Worm (Caenorhabditis elegans) whole organism, L3 larva: ENCODE data around the gene F47F2.1.

ENCODE experiments used
- aly-2 ChIP-seq: fragments of 150-350 bp; optimal IDR thresholded peaks from 2 replicates; lab custom pipeline; 2014; ENCODE audit warnings: missing biosample characterization, missing genetic modification characterization
- ceh-16 ChIP-seq: sonication (generic microtip); optimal IDR thresholded peaks from 2 replicates; lab custom pipeline; 2017; ENCODE audit warnings: missing biosample characterization, missing genetic modification characterization
- ceh-9 ChIP-seq: sonication (generic microtip); optimal IDR thresholded peaks from 2 replicates; lab custom pipeline; 2018; ENCODE audit warnings: missing biosample characterization, missing genetic modification characterization
- egl-27 ChIP-seq: sonication (generic microtip); optimal IDR thresholded peaks from 4 replicates; lab custom pipeline; 2017; ENCODE audit warnings: missing biosample characterization, missing genetic modification reagents, missing genetic modification characterization
- egl-5 ChIP-seq: fragments of 150-350 bp; optimal IDR thresholded peaks from 2 replicates; lab custom pipeline; 2017; ENCODE audit warnings: missing biosample characterization, missing genetic modification reagents, missing genetic modification characterization, inconsistent platforms
- eor-1 ChIP-seq, 2 experiments: fragments of 150-350 bp; optimal IDR thresholded peaks; 2 replicates each; lab custom pipeline; 2014 to 2018; ENCODE audit warnings: missing biosample characterization in 2 of 2, missing genetic modification characterization in 2 of 2
- fkh-2 ChIP-seq: fragments of 150-350 bp; optimal IDR thresholded peaks from 2 replicates; lab custom pipeline; 2014; ENCODE audit warnings: missing biosample characterization, missing genetic modification reagents, missing genetic modification characterization
- jun-1 ChIP-seq: fragments of 150-350 bp; optimal IDR thresholded peaks from 2 replicates; lab custom pipeline; 2014; ENCODE audit warnings: missing biosample characterization, missing genetic modification reagents, missing genetic modification characterization
- lin-39 ChIP-seq: fragments of 150-350 bp; optimal IDR thresholded peaks from 2 replicates; lab custom pipeline; 2018; ENCODE audit warnings: missing biosample characterization, missing genetic modification reagents, missing genetic modification characterization
- lsy-12 ChIP-seq: sonication (generic microtip); optimal IDR thresholded peaks from 2 replicates; lab custom pipeline; 2016; ENCODE audit warnings: mild to moderate bottlenecking, missing genetic modification characterization, missing compliant biosample characterization
- nfya-1 ChIP-seq: sonication (generic microtip); optimal IDR thresholded peaks from 2 replicates; lab custom pipeline; 2017; ENCODE audit warnings: missing genetic modification characterization, mild to moderate bottlenecking, missing compliant biosample characterization, antibody characterized with exemption, moderate library complexity; ENCODE audit not compliant: insufficient read depth
- nhr-23 ChIP-seq: fragments of 150-350 bp; optimal IDR thresholded peaks from 2 replicates; lab custom pipeline; 2014; ENCODE audit warnings: missing biosample characterization, missing genetic modification reagents, missing genetic modification characterization
- nhr-25 ChIP-seq: sonication (generic microtip); optimal IDR thresholded peaks from 2 replicates; lab custom pipeline; 2017; ENCODE audit warnings: missing biosample characterization, missing genetic modification characterization
- nhr-28 ChIP-seq: fragments of 150-350 bp; optimal IDR thresholded peaks from 2 replicates; lab custom pipeline; 2014; ENCODE audit warnings: missing biosample characterization, missing genetic modification characterization
- nhr-67 ChIP-seq: fragments of 150-350 bp; optimal IDR thresholded peaks from 2 replicates; lab custom pipeline; 2014; ENCODE audit warnings: missing biosample characterization, missing genetic modification characterization
- nhr-76 ChIP-seq: fragments of 150-350 bp; sonication (generic microtip); optimal IDR thresholded peaks from 5 replicates; lab custom pipeline; 2014; ENCODE audit warnings: missing biosample characterization, missing genetic modification characterization
- nhr-77 ChIP-seq: fragments of 150-350 bp; optimal IDR thresholded peaks from 2 replicates; lab custom pipeline; 2014; ENCODE audit warnings: missing biosample characterization, missing genetic modification characterization
- pha-4 ChIP-seq: fragments of 150-350 bp; optimal IDR thresholded peaks from 2 replicates; lab custom pipeline; 2014; ENCODE audit warnings: missing biosample characterization, missing genetic modification reagents, missing genetic modification characterization
- pqm-1 ChIP-seq: fragments of 150-350 bp; optimal IDR thresholded peaks from 2 replicates; lab custom pipeline; 2017; ENCODE audit warnings: missing biosample characterization, missing genetic modification characterization, inconsistent platforms
- sea-2 ChIP-seq: fragments of 150-350 bp; sonication (generic microtip); optimal IDR thresholded peaks from 4 replicates; lab custom pipeline; 2014; ENCODE audit warnings: missing biosample characterization, missing genetic modification reagents, missing genetic modification characterization
- unc-62 ChIP-seq: fragments of 150-350 bp; sonication (generic microtip); optimal IDR thresholded peaks from 4 replicates; lab custom pipeline; 2014; ENCODE audit warnings: missing biosample characterization, missing genetic modification reagents, missing genetic modification characterization
- ztf-11 ChIP-seq: fragments of 150-350 bp; optimal IDR thresholded peaks from 2 replicates; lab custom pipeline; 2014; ENCODE audit warnings: missing biosample characterization, missing genetic modification characterization
- ztf-4 ChIP-seq: fragments of 150-350 bp; optimal IDR thresholded peaks from 2 replicates; lab custom pipeline; 2014; ENCODE audit warnings: missing biosample characterization, missing genetic modification characterization

F47F2.1 gene

ce11 chrX:3937483-3937882 lies 59.1 kb downstream of the F47F2.1 start:
- no peak for TF ChIP-seq ceh-9
- TF ChIP-seq aly-2 (tag; lab: Kevin White, UChicago): no peak
- TF ChIP-seq nhr-67 (tag; lab: Kevin White, UChicago): no peak
- no peak for TF ChIP-seq nhr-77
- no peak for TF ChIP-seq pha-4 (tag; lab: Kevin White, UChicago)
- TF ChIP-seq fkh-2 (tag; lab: Kevin White, UChicago): no peak
- no peak for TF ChIP-seq unc-62 (GFP tag; lab: Kevin White, UChicago)
- no peak for TF ChIP-seq ztf-4 (tag; lab: Kevin White, UChicago)
- no peak for TF ChIP-seq nhr-25
- no peak for TF ChIP-seq ztf-11 (tag; lab: Kevin White, UChicago)
- TF ChIP-seq egl-27: no peak
- TF ChIP-seq, all 47 proteins: peak for 0

ce11 chrX:3937884-3938283 lies 59.6 kb downstream of the F47F2.1 start:
- TF ChIP-seq nhr-76 (tag; lab: Kevin White, UChicago) (no peak), eor-1 (tag; optimal IDR thresholded peaks at IDR 0.05; lab: Kevin White, UChicago) (no peak), egl-27 (no peak), jun-1 (no peak), unc-62 (GFP tag; lab: Kevin White, UChicago) (no peak), egl-5 (tag; lab: Kevin White, UChicago) (no peak)

- TF ChIP-seq egl-27 (no peak), fkh-2 (tag; lab: Kevin White, UChicago) (no peak), lin-39 (tag; lab: Kevin White, UChicago) (no peak), nfya-1 (tag; lab: Kevin White, UChicago) (no peak), unc-62 (GFP tag; lab: Kevin White, UChicago) (no peak), eor-1 (tag; optimal IDR thresholded peaks at IDR 0.05; lab: Kevin White, UChicago) (no peak), lsy-12 (tag; lab: Kevin White, UChicago) (no peak), nhr-23 (no peak), sea-2 (GFP tag; lab: Kevin White, UChicago) (no peak), pha-4 (tag; lab: Kevin White, UChicago) (no peak)
Measured at ce11 chrX:3938950-3939349, 60.6 kb downstream of the F47F2.1 start, which contains the start of gene T19D2.3. TSS of gene T19D2.3 (plus strand) at chrX:3939250.

ce11 chrX:3942267-3942666 lies 63.9 kb downstream of the F47F2.1 start, which contains the start of gene T19D2.13:
TSS of gene T19D2.13 (minus strand) at chrX:3942367.
- no peak for TF ChIP-seq unc-62 (GFP tag; lab: Kevin White, UChicago)
- TF ChIP-seq ceh-16 (tag; lab: Kevin White, UChicago): no peak
- no peak for TF ChIP-seq aly-2 (tag; lab: Kevin White, UChicago)
- TF ChIP-seq fkh-2 (tag; lab: Kevin White, UChicago): no peak
- TF ChIP-seq lin-39 (tag; lab: Kevin White, UChicago): no peak
- TF ChIP-seq pqm-1 (tag; lab: Kevin White, UChicago): no peak
- no peak for TF ChIP-seq nhr-28
- no peak for TF ChIP-seq eor-1 (tag; optimal IDR thresholded peaks at IDR 0.05; lab: Kevin White, UChicago)
